Fruit fly (Drosophila melanogaster) whole organism, embryonic: ENCODE data around the gene Tpr2.
A peak's percentile ranks its signal among the peaks of the same experiment; 100 is the strongest.

Experiments
- Atf-2 ChIP-seq: fragments of 200-800 bp; sonication (Bioruptor generic); optimal IDR thresholded peaks from 2 replicates; lab custom pipeline; 2016; ENCODE audit warnings: missing biosample characterization, missing genetic modification characterization
- B-H2 ChIP-seq: fragments of 200-800 bp; sonication (Bioruptor generic); optimal IDR thresholded peaks from 2 replicates; lab custom pipeline; 2018; ENCODE audit warnings: missing biosample characterization, mild to moderate bottlenecking, missing genetic modification characterization
- CG1024 ChIP-seq: fragments of 200-800 bp; sonication (Bioruptor generic); IDR thresholded peaks from 2 replicates; pipeline ENCODE4 v1.3.6; 2022; ENCODE audit warnings: missing biosample characterization, missing genetic modification characterization
- CG10366 ChIP-seq: fragments of 200-800 bp; sonication (Bioruptor generic); IDR thresholded peaks from 2 replicates; pipeline ENCODE4 v1.3.6; 2022; ENCODE audit warnings: missing biosample characterization, missing genetic modification characterization
- CG13424 ChIP-seq: fragments of 200-800 bp; sonication (Bioruptor generic); optimal IDR thresholded peaks from 2 replicates; lab custom pipeline; 2019; ENCODE audit warnings: missing biosample characterization, mild to moderate bottlenecking, missing genetic modification characterization, moderate library complexity
- CG13775 ChIP-seq: fragments of 200-800 bp; sonication (Bioruptor generic); optimal IDR thresholded peaks from 3 replicates; lab custom pipeline; 2017; ENCODE audit warnings: missing biosample characterization, mild to moderate bottlenecking, missing genetic modification characterization
- CG15514 ChIP-seq: fragments of 200-800 bp; sonication (Bioruptor generic); optimal IDR thresholded peaks from 3 replicates; lab custom pipeline; 2017; ENCODE audit warnings: missing biosample characterization, missing genetic modification characterization, mild to moderate bottlenecking, moderate library complexity, missing genetic modification reagents
- CG17359 ChIP-seq: fragments of 200-800 bp; sonication (Bioruptor generic); optimal IDR thresholded peaks from 3 replicates; lab custom pipeline; 2018; ENCODE audit warnings: missing biosample characterization, mild to moderate bottlenecking, missing genetic modification characterization, moderate library complexity
- CG17385 ChIP-seq: fragments of 200-800 bp; sonication (Bioruptor generic); optimal IDR thresholded peaks from 3 replicates; lab custom pipeline; 2018; ENCODE audit warnings: missing biosample characterization, mild to moderate bottlenecking, missing genetic modification characterization
- CG17829 ChIP-seq: fragments of 200-800 bp; optimal IDR thresholded peaks from 2 replicates; lab custom pipeline; 2019; ENCODE audit warnings: missing biosample characterization, mild to moderate bottlenecking, missing genetic modification characterization, moderate library complexity
- CG1792 ChIP-seq: fragments of 200-800 bp; sonication (Bioruptor generic); optimal IDR thresholded peaks from 2 replicates; lab custom pipeline; 2016; ENCODE audit warnings: missing biosample characterization, missing genetic modification characterization
- CG2199 ChIP-seq: fragments of 200-800 bp; sonication (Bioruptor generic); IDR thresholded peaks from 3 replicates; pipeline ENCODE4 v1.3.6; 2022; ENCODE audit warnings: missing biosample characterization, missing genetic modification characterization
- CG2712 ChIP-seq: fragments of 200-800 bp; optimal IDR thresholded peaks from 3 replicates; lab custom pipeline; 2019; ENCODE audit warnings: missing biosample characterization, mild to moderate bottlenecking, missing genetic modification characterization, moderate library complexity
- CG3281 ChIP-seq: fragments of 200-800 bp; sonication (Bioruptor generic); optimal IDR thresholded peaks from 3 replicates; lab custom pipeline; 2017; ENCODE audit warnings: missing biosample characterization, mild to moderate bottlenecking, missing genetic modification characterization
- CG3407 ChIP-seq: fragments of 200-800 bp; sonication (Bioruptor generic); optimal IDR thresholded peaks from 2 replicates; lab custom pipeline; 2018; ENCODE audit warnings: missing biosample characterization, mild to moderate bottlenecking, missing genetic modification characterization
- CG34422 ChIP-seq: fragments of 200-800 bp; sonication (Bioruptor generic); IDR thresholded peaks from 3 replicates; pipeline ENCODE4 v1.3.6; 2022; ENCODE audit warnings: missing biosample characterization, missing genetic modification characterization
- CG42726 ChIP-seq: fragments of 200-800 bp; sonication (Bioruptor generic); IDR thresholded peaks from 2 replicates; pipeline ENCODE4 v1.3.6; 2022; ENCODE audit warnings: missing biosample characterization, missing genetic modification characterization; ENCODE audit not compliant: partially characterized antibody
- CG43689 ChIP-seq: fragments of 200-800 bp; sonication (Bioruptor generic); IDR thresholded peaks from 2 replicates; pipeline ENCODE4 v1.3.6; 2022; ENCODE audit warnings: missing biosample characterization, missing genetic modification characterization
- CG4730 ChIP-seq: fragments of 200-800 bp; sonication (Bioruptor generic); IDR thresholded peaks from 2 replicates; pipeline ENCODE4 v1.3.6; 2022; ENCODE audit warnings: missing biosample characterization, missing genetic modification characterization
- CG6791 ChIP-seq: fragments of 200-800 bp; sonication (Bioruptor generic); IDR thresholded peaks from 3 replicates; pipeline ENCODE4 v1.3.6; 2022; ENCODE audit warnings: missing biosample characterization, missing genetic modification characterization; ENCODE audit not compliant: partially characterized antibody
- Camta ChIP-seq: fragments of 200-800 bp; sonication (Bioruptor generic); optimal IDR thresholded peaks from 2 replicates; lab custom pipeline; 2016; ENCODE audit warnings: missing biosample characterization, missing genetic modification characterization
- Dad ChIP-seq: fragments of 200-800 bp; sonication (Bioruptor generic); optimal IDR thresholded peaks from 3 replicates; lab custom pipeline; 2016; ENCODE audit warnings: missing biosample characterization, missing genetic modification characterization
- Drgx ChIP-seq: fragments of 200-800 bp; sonication (Bioruptor generic); IDR thresholded peaks from 2 replicates; pipeline ENCODE4 v1.3.6; 2022; ENCODE audit warnings: missing biosample characterization, missing genetic modification characterization
- ERR ChIP-seq: fragments of 200-800 bp; sonication (Bioruptor generic); optimal IDR thresholded peaks from 2 replicates; lab custom pipeline; 2016; ENCODE audit warnings: missing biosample characterization, missing genetic modification characterization
- Eip74EF ChIP-seq, 2 experiments: fragments of 200-800 bp in 1 of 2; fragments of >200 bp in 1 of 2; sonication (Bioruptor generic) in 1 of 2; optimal IDR thresholded peaks; 2 replicates each; lab custom pipeline; 2017 to 2019; ENCODE audit warnings: missing biosample characterization in 2 of 2, missing genetic modification characterization in 2 of 2, mild to moderate bottlenecking in 1 of 2, moderate library complexity in 1 of 2
- Ets97D ChIP-seq: fragments of 200-800 bp; sonication (Bioruptor generic); optimal IDR thresholded peaks from 3 replicates; lab custom pipeline; 2016; ENCODE audit warnings: missing biosample characterization, missing genetic modification characterization
- Gug ChIP-seq: fragments of 200-800 bp; sonication (Bioruptor generic); IDR thresholded peaks from 4 replicates; pipeline ENCODE4 v1.3.6; 2022; ENCODE audit warnings: missing biosample characterization, missing genetic modification characterization
- Jarid2 ChIP-seq: fragments of 200-800 bp; sonication (Bioruptor generic); optimal IDR thresholded peaks from 3 replicates; lab custom pipeline; 2017; ENCODE audit warnings: mild to moderate bottlenecking, missing biosample characterization, missing genetic modification reagents, missing genetic modification characterization
- Lim3 ChIP-seq: fragments of 200-800 bp; sonication (Bioruptor generic); IDR thresholded peaks from 2 replicates; pipeline ENCODE4 v1.3.6; 2022; ENCODE audit warnings: missing biosample characterization, missing genetic modification characterization
- Med ChIP-seq: fragments of 200-800 bp; sonication (Bioruptor generic); peaks from one replicate; lab custom pipeline; 2016; ENCODE audit warnings: missing biosample characterization, missing genetic modification characterization, mild to moderate bottlenecking, inconsistent platforms, moderate library complexity
- Neu2 ChIP-seq: fragments of 200-800 bp; sonication (Bioruptor generic); optimal IDR thresholded peaks from 3 replicates; lab custom pipeline; 2016; ENCODE audit warnings: missing biosample characterization, missing genetic modification characterization, borderline replicate concordance
- Ptx1 ChIP-seq: fragments of 200-800 bp; sonication (Bioruptor generic); IDR thresholded peaks from 2 replicates; pipeline ENCODE4 v1.3.6; 2022; ENCODE audit warnings: missing biosample characterization, missing genetic modification characterization
- abd-A ChIP-seq: fragments of 200-800 bp; sonication (Bioruptor generic); optimal IDR thresholded peaks from 3 replicates; lab custom pipeline; 2019; ENCODE audit warnings: missing biosample characterization, mild to moderate bottlenecking, missing genetic modification characterization, moderate library complexity
- ara ChIP-seq: fragments of 200-800 bp; sonication (Bioruptor generic); IDR thresholded peaks from 2 replicates; pipeline ENCODE4 v1.3.6; 2022; ENCODE audit warnings: missing biosample characterization, missing genetic modification characterization
- ash1 ChIP-seq: fragments of 200-800 bp; sonication (Bioruptor generic); optimal IDR thresholded peaks from 2 replicates; lab custom pipeline; 2018; ENCODE audit warnings: missing biosample characterization, mild to moderate bottlenecking, missing genetic modification characterization
- cas ChIP-seq: fragments of 200-800 bp; sonication (Bioruptor generic); IDR thresholded peaks from 2 replicates; pipeline ENCODE4 v1.3.6; 2022; ENCODE audit warnings: missing biosample characterization, missing genetic modification characterization
- chinmo ChIP-seq: fragments of 200-800 bp; sonication (Bioruptor generic); IDR thresholded peaks from 4 replicates; pipeline ENCODE4 v1.3.6; 2022; ENCODE audit warnings: missing biosample characterization, missing genetic modification characterization; ENCODE audit not compliant: partially characterized antibody
- crol ChIP-seq: fragments of 200-800 bp; sonication (Bioruptor generic); IDR thresholded peaks from 2 replicates; pipeline ENCODE4 v1.3.6; 2022; ENCODE audit warnings: missing biosample characterization, missing genetic modification characterization
- dysf ChIP-seq: fragments of 200-800 bp; sonication (Bioruptor generic); IDR thresholded peaks from 3 replicates; pipeline ENCODE4 v1.3.6; 2022; ENCODE audit warnings: missing biosample characterization, missing genetic modification characterization
- grau ChIP-seq: fragments of 200-800 bp; optimal IDR thresholded peaks from 3 replicates; lab custom pipeline; 2019; ENCODE audit warnings: missing biosample characterization, mild to moderate bottlenecking, missing genetic modification characterization, moderate library complexity
- gsb ChIP-seq: fragments of 200-800 bp; sonication (Bioruptor generic); IDR thresholded peaks from 2 replicates; pipeline ENCODE4 v1.3.6; 2022; ENCODE audit warnings: missing biosample characterization, missing genetic modification characterization
- inv ChIP-seq: fragments of 200-800 bp; sonication (Bioruptor generic); IDR thresholded peaks from 2 replicates; pipeline ENCODE4 v1.3.6; 2022; ENCODE audit warnings: missing biosample characterization, missing genetic modification characterization; ENCODE audit not compliant: partially characterized antibody
- lola ChIP-seq, 3 experiments: fragments of >200 bp in 2 of 3; fragments of 200-800 bp in 1 of 3; sonication (Bioruptor generic) in 1 of 3; optimal IDR thresholded peaks; 2 replicates each; lab custom pipeline; 2017 to 2019; ENCODE audit warnings: missing biosample characterization in 3 of 3, missing genetic modification characterization in 3 of 3, mild to moderate bottlenecking in 1 of 3, moderate library complexity in 1 of 3
- nom ChIP-seq: fragments of 200-800 bp; sonication (Bioruptor generic); optimal IDR thresholded peaks from 2 replicates; lab custom pipeline; 2017; ENCODE audit warnings: missing biosample characterization, missing genetic modification characterization, mild to moderate bottlenecking, moderate library complexity, missing genetic modification reagents
- sima ChIP-seq: fragments of 200-800 bp; sonication (Bioruptor generic); optimal IDR thresholded peaks from 2 replicates; lab custom pipeline; 2016; ENCODE audit warnings: missing biosample characterization, missing genetic modification characterization
- so ChIP-seq: fragments of 200-800 bp; sonication (Bioruptor generic); IDR thresholded peaks from 3 replicates; pipeline ENCODE4 v1.3.6; 2022; ENCODE audit warnings: missing biosample characterization, missing genetic modification characterization
- stwl ChIP-seq: fragments of 200-800 bp; sonication (Bioruptor generic); optimal IDR thresholded peaks from 3 replicates; lab custom pipeline; 2018; ENCODE audit warnings: missing biosample characterization, mild to moderate bottlenecking, missing genetic modification characterization, moderate library complexity
- tgo ChIP-seq: fragments of 200-800 bp; sonication (Bioruptor generic); IDR thresholded peaks from 3 replicates; pipeline ENCODE4 v1.3.6; 2022; ENCODE audit warnings: missing biosample characterization, missing genetic modification characterization
- tin ChIP-seq: fragments of 200-800 bp; sonication (Bioruptor generic); optimal IDR thresholded peaks from 3 replicates; lab custom pipeline; 2016; ENCODE audit warnings: missing biosample characterization, missing genetic modification characterization
- zfh1 ChIP-seq: fragments of 200-800 bp; sonication (Bioruptor generic); IDR thresholded peaks from 3 replicates; pipeline ENCODE4 v1.3.6; 2022; ENCODE audit warnings: missing biosample characterization, missing genetic modification characterization

Tpr2 gene

DNA sequence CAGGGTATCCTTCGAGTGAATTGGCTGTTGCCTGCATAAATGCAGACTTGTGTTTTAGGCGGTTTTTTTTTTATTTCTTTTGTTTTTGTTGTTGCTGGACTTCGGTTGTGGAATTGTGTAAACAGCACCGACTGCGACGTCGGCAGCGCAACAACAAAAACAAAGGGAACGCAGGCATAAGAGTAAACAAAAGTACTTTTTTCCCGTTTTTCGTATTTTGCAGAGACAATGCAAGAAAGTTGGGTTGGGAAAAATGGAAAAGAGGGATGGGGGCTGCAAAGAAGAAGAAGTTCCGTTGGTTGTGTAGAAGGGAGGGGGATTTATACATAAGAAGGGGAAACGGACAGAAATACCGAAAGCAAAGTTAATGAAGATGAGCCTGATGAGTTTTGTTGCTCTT, 45.2 kb downstream of the Tpr2 start (continued):
- no peak for TF ChIP-seq zfh1
- no peak for TF ChIP-seq B-H2 (GFP tag; lab: Kevin White, UChicago)
- TF ChIP-seq crol (GFP tag; lab: Robert Waterston, UW) = peak; percentile 57
- TF ChIP-seq stwl (tag; lab: Kevin White, UChicago) = no peak
- TF ChIP-seq Lim3 (GFP tag; lab: Robert Waterston, UW) = no peak
- TF ChIP-seq CG6791 (GFP tag; lab: Robert Waterston, UW) = no peak
- peak; percentile 9 for TF ChIP-seq Med (GFP tag; lab: Kevin White, UChicago)
- no peak for TF ChIP-seq grau (tag; lab: Kevin White, UChicago)
- no peak for TF ChIP-seq gsb
- no peak for TF ChIP-seq CG3407 (GFP tag; lab: Kevin White, UChicago)
- no peak for TF ChIP-seq abd-A (tag; lab: Kevin White, UChicago)
- no peak for TF ChIP-seq Ptx1 (GFP tag; lab: Robert Waterston, UW)
- no peak for TF ChIP-seq ERR (GFP tag; lab: Kevin White, UChicago)
- no peak for TF ChIP-seq CG1792 (GFP tag; lab: Kevin White, UChicago)
- TF ChIP-seq dysf = no peak
- no peak for TF ChIP-seq CG42726
- no peak for TF ChIP-seq Gug (GFP tag; lab: Robert Waterston, UW)
- TF ChIP-seq Jarid2 (GFP tag; lab: Kevin White, UChicago) = peak; percentile 21
- no peak for TF ChIP-seq CG10366
- TF ChIP-seq CG2712 (tag; lab: Kevin White, UChicago) = no peak
- TF ChIP-seq Ets97D (GFP tag; lab: Kevin White, UChicago) = no peak
- no peak for TF ChIP-seq inv
- peak; percentile 82 for TF ChIP-seq nom (GFP tag; lab: Kevin White, UChicago)
- TF ChIP-seq Dad (GFP tag; lab: Kevin White, UChicago) = no peak
- TF ChIP-seq CG4730 (GFP tag; lab: Robert Waterston, UW) = no peak
- peak; percentile 10; the same call in 1 of the 2 replicates for TF ChIP-seq Drgx (GFP tag; lab: Robert Waterston, UW)
- no peak for TF ChIP-seq sima (GFP tag; lab: Kevin White, UChicago)
- no peak for TF ChIP-seq tin
- TF ChIP-seq cas (GFP tag; lab: Robert Waterston, UW) = no peak
- peak; percentile 60 for TF ChIP-seq CG17385 (GFP tag; lab: Kevin White, UChicago)
- no peak for TF ChIP-seq ara (GFP tag; lab: Robert Waterston, UW)
- no peak for TF ChIP-seq ash1 (GFP tag; lab: Kevin White, UChicago)
- no peak for TF ChIP-seq Neu2 (GFP tag; lab: Kevin White, UChicago)
- TF ChIP-seq so = 0 out of 3 replicates have a peak, but pooled peaks have one; percentile 37
- TF ChIP-seq chinmo (GFP tag; lab: Robert Waterston, UW) = 0 out of 4 replicates have a peak, but pooled peaks have one; percentile 52
- TF ChIP-seq CG15514 (GFP tag; lab: Kevin White, UChicago) = peak; percentile 27
- no peak for TF ChIP-seq CG1024
- no peak for TF ChIP-seq CG17359 (tag; lab: Kevin White, UChicago)
- TF ChIP-seq tgo (GFP tag; lab: Robert Waterston, UW) = no peak
- TF ChIP-seq Eip74EF (GFP tag; optimal IDR thresholded peaks at IDR 0.05; lab: Kevin White, UChicago) = no peak
- TF ChIP-seq CG34422 (GFP tag; lab: Robert Waterston, UW) = no peak
- no peak for TF ChIP-seq Camta (GFP tag; lab: Kevin White, UChicago)
- no peak for TF ChIP-seq CG13424 (tag; lab: Kevin White, UChicago)
- no peak for TF ChIP-seq Atf-2 (GFP tag; lab: Kevin White, UChicago)
- TF ChIP-seq CG2199 (GFP tag; lab: Robert Waterston, UW) = 0 out of 3 replicates have a peak, but pooled peaks have one; percentile 63
- TF ChIP-seq CG43689 (GFP tag; lab: Robert Waterston, UW) = no peak
- TF ChIP-seq CG17829 = no peak
- no peak for TF ChIP-seq lola (GFP tag; optimal IDR thresholded peaks at IDR 0.05; lab: Kevin White, UChicago)
- no peak for TF ChIP-seq CG3281 (GFP tag; lab: Kevin White, UChicago)
- no peak for TF ChIP-seq CG13775
